Worm (Caenorhabditis elegans): Measurements from ENCODE around the gene erh-1.

- TF ChIP-seq skn-1 (tag; optimal IDR thresholded peaks at IDR 0.05) (no peak), ceh-28 (tag; optimal IDR thresholded peaks at IDR 0.05) (no peak), duxl-1 (tag; optimal IDR thresholded peaks at IDR 0.05; ENCODE audit: poor library complexity) (no peak), unc-39 (tag; optimal IDR thresholded peaks at IDR 0.05) (no peak), lin-39 (tag; optimal IDR thresholded peaks at IDR 0.05) (no peak), lsy-2 (tag; optimal IDR thresholded peaks at IDR 0.05) (no peak), attf-4 (tag; optimal IDR thresholded peaks at IDR 0.05) (no peak), snpc-4 (tag; optimal IDR thresholded peaks at IDR 0.05) (no peak), fos-1 (tag; optimal IDR thresholded peaks at IDR 0.05) (no peak), jun-1 (tag; optimal IDR thresholded peaks at IDR 0.05) (no peak)
Measured at ce11 chrV:10572614-10573013, 6.3 kb downstream of the erh-1 start, which contains the start of gene del-6.

Data from whole organism, L4 larva.